Fruit fly (Drosophila melanogaster) whole organism, embryonic: ENCODE measurements around the gene mRpS31.

Source experiments
- Bgb ChIP-seq: fragments of 200-800 bp; sonication (Bioruptor generic); IDR thresholded peaks from 2 replicates; pipeline ENCODE4 v1.3.6; 2022; ENCODE audit warnings: missing biosample characterization, missing genetic modification characterization; ENCODE audit not compliant: partially characterized antibody
- BtbVII ChIP-seq: fragments of 200-800 bp; sonication (Bioruptor generic); optimal IDR thresholded peaks from 3 replicates; lab custom pipeline; 2017; ENCODE audit warnings: missing biosample characterization, mild to moderate bottlenecking, missing genetic modification characterization
- Bteb2 ChIP-seq: fragments of 200-800 bp; sonication (Bioruptor generic); optimal IDR thresholded peaks from 2 replicates; lab custom pipeline; 2016; ENCODE audit warnings: missing biosample characterization, missing genetic modification characterization
- CG1024 ChIP-seq: fragments of 200-800 bp; sonication (Bioruptor generic); IDR thresholded peaks from 2 replicates; pipeline ENCODE4 v1.3.6; 2022; ENCODE audit warnings: missing biosample characterization, missing genetic modification characterization
- CG10267 ChIP-seq: fragments of 200-800 bp; sonication (Bioruptor generic); optimal IDR thresholded peaks from 2 replicates; lab custom pipeline; 2018; ENCODE audit warnings: missing biosample characterization, mild to moderate bottlenecking, missing genetic modification characterization, moderate library complexity
- CG10366 ChIP-seq: fragments of 200-800 bp; sonication (Bioruptor generic); IDR thresholded peaks from 2 replicates; pipeline ENCODE4 v1.3.6; 2022; ENCODE audit warnings: missing biosample characterization, missing genetic modification characterization
- CG10462 ChIP-seq: fragments of 200-800 bp; sonication (Bioruptor generic); optimal IDR thresholded peaks from 2 replicates; lab custom pipeline; 2016; ENCODE audit warnings: missing biosample characterization, missing genetic modification characterization
- CG10543 ChIP-seq: fragments of 200-800 bp; sonication (Bioruptor generic); optimal IDR thresholded peaks from 3 replicates; lab custom pipeline; 2017; ENCODE audit warnings: missing biosample characterization, mild to moderate bottlenecking, missing genetic modification characterization, moderate library complexity
- CG11085 ChIP-seq: fragments of 200-800 bp; sonication (Bioruptor generic); IDR thresholded peaks from 2 replicates; pipeline ENCODE4 v1.3.6; 2022; ENCODE audit warnings: missing biosample characterization, missing genetic modification characterization
- CG12236 ChIP-seq: fragments of 200-800 bp; sonication (Bioruptor generic); optimal IDR thresholded peaks from 2 replicates; lab custom pipeline; 2016; ENCODE audit warnings: missing biosample characterization, missing genetic modification characterization
- CG13775 ChIP-seq: fragments of 200-800 bp; sonication (Bioruptor generic); optimal IDR thresholded peaks from 3 replicates; lab custom pipeline; 2017; ENCODE audit warnings: missing biosample characterization, mild to moderate bottlenecking, missing genetic modification characterization
- CG16815 ChIP-seq: fragments of 200-800 bp; sonication (Bioruptor generic); optimal IDR thresholded peaks from 3 replicates; lab custom pipeline; 2017; ENCODE audit warnings: missing biosample characterization, mild to moderate bottlenecking, missing genetic modification characterization
- CG18011 ChIP-seq: fragments of 200-800 bp; sonication (Bioruptor generic); optimal IDR thresholded peaks from 2 replicates; lab custom pipeline; 2017; ENCODE audit warnings: missing biosample characterization, missing genetic modification characterization, mild to moderate bottlenecking, moderate library complexity, missing genotype
- CG18764 ChIP-seq: fragments of 200-800 bp; sonication (Bioruptor generic); optimal IDR thresholded peaks from 3 replicates; lab custom pipeline; 2016; ENCODE audit warnings: missing biosample characterization, missing genetic modification characterization
- CG2678 ChIP-seq: fragments of 200-800 bp; sonication (Bioruptor generic); optimal IDR thresholded peaks from 3 replicates; lab custom pipeline; 2019; ENCODE audit warnings: missing biosample characterization, mild to moderate bottlenecking, missing genetic modification characterization, moderate library complexity
- CG2712 ChIP-seq: fragments of 200-800 bp; optimal IDR thresholded peaks from 3 replicates; lab custom pipeline; 2019; ENCODE audit warnings: missing biosample characterization, mild to moderate bottlenecking, missing genetic modification characterization, moderate library complexity
- CG30431 ChIP-seq: fragments of 200-800 bp; sonication (Bioruptor generic); optimal IDR thresholded peaks from 2 replicates; lab custom pipeline; 2017; ENCODE audit warnings: missing biosample characterization, missing genetic modification characterization
- CG31224 ChIP-seq: fragments of 200-800 bp; sonication (Bioruptor generic); IDR thresholded peaks from 2 replicates; pipeline ENCODE4 v1.3.6; 2022; ENCODE audit warnings: missing biosample characterization, missing genetic modification characterization
- CG3847 ChIP-seq: fragments of 200-800 bp; sonication (Bioruptor generic); IDR thresholded peaks from 2 replicates; pipeline ENCODE4 v1.3.6; 2022; ENCODE audit warnings: missing biosample characterization, missing genetic modification characterization
- CG43689 ChIP-seq: fragments of 200-800 bp; sonication (Bioruptor generic); IDR thresholded peaks from 2 replicates; pipeline ENCODE4 v1.3.6; 2022; ENCODE audit warnings: missing biosample characterization, missing genetic modification characterization
- CG4820 ChIP-seq: fragments of 200-800 bp; sonication (Bioruptor generic); optimal IDR thresholded peaks from 3 replicates; lab custom pipeline; 2016; ENCODE audit warnings: missing biosample characterization, missing genetic modification characterization
- CG6272 ChIP-seq: fragments of 200-800 bp; sonication (Bioruptor generic); IDR thresholded peaks from 2 replicates; pipeline ENCODE4 v1.3.6; 2022; ENCODE audit warnings: missing biosample characterization, missing genetic modification characterization
- CG7271 ChIP-seq: fragments of 200-800 bp; sonication (Bioruptor generic); optimal IDR thresholded peaks from 2 replicates; lab custom pipeline; 2018; ENCODE audit warnings: missing biosample characterization, mild to moderate bottlenecking, missing genetic modification characterization, moderate library complexity
- CkIIα-i1 ChIP-seq: fragments of 200-800 bp; sonication (Bioruptor generic); IDR thresholded peaks from 2 replicates; pipeline ENCODE4 v1.3.6; 2022; ENCODE audit warnings: missing biosample characterization, missing genetic modification characterization
- D19B ChIP-seq: fragments of 200-800 bp; sonication (Bioruptor generic); optimal IDR thresholded peaks from 2 replicates; lab custom pipeline; 2017; ENCODE audit warnings: missing biosample characterization, mild to moderate bottlenecking, missing genetic modification characterization
- Ets65A ChIP-seq: fragments of 200-800 bp; sonication (Bioruptor generic); peaks from one replicate; lab custom pipeline; 2016; ENCODE audit warnings: missing biosample characterization, missing genetic modification characterization
- Ets97D ChIP-seq: fragments of 200-800 bp; sonication (Bioruptor generic); optimal IDR thresholded peaks from 3 replicates; lab custom pipeline; 2016; ENCODE audit warnings: missing biosample characterization, missing genetic modification characterization
- Fer1 ChIP-seq: fragments of 200-800 bp; sonication (Bioruptor generic); optimal IDR thresholded peaks from 2 replicates; lab custom pipeline; 2017; ENCODE audit warnings: missing biosample characterization, mild to moderate bottlenecking, missing genetic modification characterization
- H15 ChIP-seq: fragments of 200-800 bp; sonication (Bioruptor generic); IDR thresholded peaks from 3 replicates; pipeline ENCODE4 v1.3.6; 2022; ENCODE audit warnings: missing biosample characterization, missing genetic modification characterization
- HLH4C ChIP-seq: fragments of 200-800 bp; sonication (Bioruptor generic); IDR thresholded peaks from 3 replicates; pipeline ENCODE4 v1.3.6; 2022; ENCODE audit warnings: missing biosample characterization, missing genetic modification characterization; ENCODE audit not compliant: partially characterized antibody
- Optix ChIP-seq: fragments of 200-800 bp; sonication (Bioruptor generic); IDR thresholded peaks from 3 replicates; pipeline ENCODE4 v1.3.6; 2022; ENCODE audit warnings: missing biosample characterization, missing genetic modification characterization
- Sin3A ChIP-seq: fragments of >200 bp; optimal IDR thresholded peaks from 2 replicates; lab custom pipeline; 2018
- Sox100B ChIP-seq: fragments of 200-800 bp; sonication (Bioruptor generic); optimal IDR thresholded peaks from 3 replicates; lab custom pipeline; 2018; ENCODE audit warnings: missing biosample characterization, mild to moderate bottlenecking, missing genetic modification characterization
- TFAM ChIP-seq: fragments of 200-800 bp; sonication (Bioruptor generic); optimal IDR thresholded peaks from 2 replicates; lab custom pipeline; 2017; ENCODE audit warnings: missing biosample characterization, missing genetic modification characterization, inconsistent platforms
- Taf1 ChIP-seq: fragments of 200-800 bp; sonication (Bioruptor generic); IDR thresholded peaks from 2 replicates; pipeline ENCODE4 v1.3.6; 2022; ENCODE audit warnings: missing biosample characterization, missing genetic modification characterization
- Xbp1 ChIP-seq: fragments of 200-800 bp; sonication (Bioruptor generic); optimal IDR thresholded peaks from 3 replicates; lab custom pipeline; 2016; ENCODE audit warnings: missing biosample characterization, mild to moderate bottlenecking, missing genetic modification characterization
- bab2 ChIP-seq: fragments of 200-800 bp; sonication (Bioruptor generic); optimal IDR thresholded peaks from 2 replicates; lab custom pipeline; 2016; ENCODE audit warnings: missing biosample characterization, missing genetic modification characterization
- caup ChIP-seq: fragments of 200-800 bp; sonication (Bioruptor generic); optimal IDR thresholded peaks from 3 replicates; lab custom pipeline; 2017; ENCODE audit warnings: missing biosample characterization, mild to moderate bottlenecking, missing genetic modification characterization, moderate library complexity; ENCODE audit not compliant: severe bottlenecking
- ewg ChIP-seq: fragments of 200-800 bp; sonication (Bioruptor generic); optimal IDR thresholded peaks from 3 replicates; lab custom pipeline; 2017; ENCODE audit warnings: mild to moderate bottlenecking, missing biosample characterization, missing genetic modification reagents, missing genetic modification characterization
- fru ChIP-seq: fragments of >200 bp; optimal IDR thresholded peaks from 2 replicates; lab custom pipeline; 2017
- fu2 ChIP-seq: fragments of 200-800 bp; sonication (Bioruptor generic); optimal IDR thresholded peaks from 2 replicates; lab custom pipeline; 2016; ENCODE audit warnings: missing biosample characterization, missing genetic modification characterization
- h ChIP-seq: fragments of >200 bp; optimal IDR thresholded peaks from 2 replicates; lab custom pipeline; 2017
- ham ChIP-seq: fragments of 200-800 bp; sonication (Bioruptor generic); IDR thresholded peaks from 2 replicates; pipeline ENCODE4 v1.3.6; 2022; ENCODE audit warnings: missing biosample characterization, missing genetic modification characterization
- hbn ChIP-seq: fragments of 200-800 bp; sonication (Bioruptor generic); IDR thresholded peaks from 2 replicates; pipeline ENCODE4 v1.3.6; 2022; ENCODE audit warnings: missing biosample characterization, missing genetic modification characterization; ENCODE audit not compliant: partially characterized antibody
- jigr1 ChIP-seq: fragments of 200-800 bp; sonication (Bioruptor generic); IDR thresholded peaks from 3 replicates; pipeline ENCODE4 v1.3.6; 2022; ENCODE audit warnings: missing biosample characterization, missing genetic modification characterization
- mam ChIP-seq: fragments of 200-800 bp; sonication (Bioruptor generic); optimal IDR thresholded peaks from 3 replicates; lab custom pipeline; 2016; ENCODE audit warnings: missing biosample characterization, missing genetic modification characterization
- nmo ChIP-seq: fragments of 200-800 bp; sonication (Bioruptor generic); optimal IDR thresholded peaks from 2 replicates; lab custom pipeline; 2018; ENCODE audit warnings: missing biosample characterization, mild to moderate bottlenecking, missing genetic modification characterization, moderate library complexity
- nom ChIP-seq: fragments of 200-800 bp; sonication (Bioruptor generic); optimal IDR thresholded peaks from 2 replicates; lab custom pipeline; 2017; ENCODE audit warnings: missing biosample characterization, missing genetic modification characterization, mild to moderate bottlenecking, moderate library complexity, missing genetic modification reagents
- slbo ChIP-seq: fragments of 200-800 bp; sonication (Bioruptor generic); IDR thresholded peaks from 2 replicates; pipeline ENCODE4 v1.3.6; 2022; ENCODE audit warnings: missing biosample characterization, missing genetic modification characterization
- usp ChIP-seq: fragments of >200 bp; optimal IDR thresholded peaks from 2 replicates; lab custom pipeline; 2017; ENCODE audit warnings: missing biosample characterization, missing genetic modification characterization
- zen2 ChIP-seq: fragments of 200-800 bp; sonication (Bioruptor generic); IDR thresholded peaks from 3 replicates; pipeline ENCODE4 v1.3.6; 2022; ENCODE audit warnings: missing biosample characterization, missing genetic modification characterization; ENCODE audit not compliant: partially characterized antibody
- zfh2 ChIP-seq: fragments of 200-800 bp; sonication (Bioruptor generic); optimal IDR thresholded peaks from 2 replicates; lab custom pipeline; 2016; ENCODE audit warnings: missing biosample characterization, missing genetic modification characterization

mRpS31 gene

DNA sequence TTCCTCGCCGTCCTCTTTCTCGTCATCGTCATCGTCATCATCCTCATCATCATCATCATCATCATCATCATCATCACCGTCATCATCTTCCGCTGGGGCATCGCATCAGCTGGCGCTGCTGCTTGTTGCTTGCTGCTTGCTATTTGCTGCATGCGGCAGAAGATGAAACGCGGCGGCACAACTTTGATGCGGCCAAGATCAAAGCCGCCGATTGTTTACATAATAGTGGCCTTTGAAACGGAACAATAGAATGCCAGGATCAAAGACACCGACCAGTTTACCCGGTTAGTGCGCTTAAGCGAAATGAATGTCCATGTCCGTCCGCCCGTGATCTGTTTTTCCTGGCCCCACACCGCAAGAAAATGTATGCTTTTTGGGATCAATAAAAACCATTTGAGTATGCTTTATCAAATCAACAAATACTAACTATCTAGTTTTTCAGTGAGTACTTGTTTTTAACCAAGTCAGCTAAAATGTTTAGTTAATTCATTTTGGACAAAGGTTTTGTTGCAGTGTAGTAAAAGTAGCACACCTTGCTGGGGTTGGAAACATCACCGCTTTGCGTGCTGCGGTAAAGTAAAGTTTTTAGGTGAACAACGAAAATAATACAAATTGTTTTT is 16.2 kb downstream of the mRpS31 start (continued):
- TF ChIP-seq CG2712 (tag; lab: Kevin White, UChicago) (peak; percentile 86), CG30431 (GFP tag; lab: Kevin White, UChicago) (peak; percentile 44), CG18764 (GFP tag; lab: Kevin White, UChicago) (peak; percentile 10), CG6272 (GFP tag; lab: Robert Waterston, UW) (no peak), zfh2 (GFP tag; lab: Kevin White, UChicago) (no peak), jigr1 (GFP tag; lab: Robert Waterston, UW) (no peak), CG18011 (GFP tag; lab: Kevin White, UChicago) (no peak), Bteb2 (no peak), nom (GFP tag; lab: Kevin White, UChicago) (no peak), Sin3A (lab: Kevin White, UChicago) (no peak), nmo (peak; percentile 67), CkIIα-i1 (GFP tag; lab: Robert Waterston, UW) (no peak), HLH4C (GFP tag; lab: Robert Waterston, UW) (no peak), CG13775 (GFP tag; lab: Kevin White, UChicago) (peak; percentile 51), fru (no peak), caup (GFP tag; lab: Kevin White, UChicago) (no peak), CG31224 (no peak), Ets65A (peak; percentile 94), fu2 (GFP tag; lab: Kevin White, UChicago) (no peak), CG10462 (GFP tag; lab: Kevin White, UChicago) (peak; percentile 47), CG1024 (GFP tag; lab: Robert Waterston, UW) (peak; percentile 58), H15 (GFP tag; lab: Robert Waterston, UW) (no peak), ewg (GFP tag; lab: Kevin White, UChicago) (peak; percentile 8), slbo (GFP tag; lab: Robert Waterston, UW) (no peak), Sox100B (peak; percentile 29), D19B (GFP tag; lab: Kevin White, UChicago) (no peak), CG43689 (no peak), CG2678 (tag; lab: Kevin White, UChicago) (peak; percentile 42), CG12236 (GFP tag; lab: Kevin White, UChicago) (peak; percentile 43), CG3847 (no peak), CG7271 (tag; lab: Kevin White, UChicago) (peak; percentile 4), CG4820 (peak; percentile 70), Optix (GFP tag; lab: Robert Waterston, UW) (no peak), Taf1 (GFP tag; lab: Robert Waterston, UW) (no peak), ham (no peak), bab2 (GFP tag; lab: Kevin White, UChicago) (peak; percentile 26), CG10543 (no peak), Bgb (no peak), hbn (GFP tag; lab: Robert Waterston, UW) (no peak), Ets97D (no peak), mam (GFP tag; lab: Kevin White, UChicago) (peak; percentile 1), zen2 (no peak), Fer1 (GFP tag; lab: Kevin White, UChicago) (no peak), CG10366 (GFP tag; lab: Robert Waterston, UW) (peak; percentile 28), TFAM (GFP tag; lab: Kevin White, UChicago) (no peak), CG11085 (GFP tag; lab: Robert Waterston, UW) (no peak), CG16815 (peak; percentile 66), BtbVII (GFP tag; lab: Kevin White, UChicago) (no peak), usp (no peak), Xbp1 (GFP tag; lab: Kevin White, UChicago) (peak; percentile 47), h (lab: Kevin White, UChicago) (no peak), CG10267 (tag; lab: Kevin White, UChicago) (peak; percentile 73)
